Fruit fly (Drosophila melanogaster) Kc167 (cell line): Measurements from ENCODE around the gene Hmbs.

Experiments
- Myc ChIP-seq: fragments of >200 bp; optimal IDR thresholded peaks from 2 replicates; lab custom pipeline; 2017; ENCODE audit warnings: missing external identifiers
- Sin3A ChIP-seq: fragments of >200 bp; optimal IDR thresholded peaks from 2 replicates; lab custom pipeline; 2018; ENCODE audit warnings: missing external identifiers
- h ChIP-seq: fragments of >200 bp; optimal IDR thresholded peaks from 3 replicates; lab custom pipeline; 2018; ENCODE audit warnings: missing external identifiers
- insv ChIP-seq: fragments of >200 bp; optimal IDR thresholded peaks from 3 replicates; lab custom pipeline; 2018; ENCODE audit warnings: missing external identifiers
- psq ChIP-seq: fragments of >200 bp; optimal IDR thresholded peaks from 2 replicates; lab custom pipeline; 2017; ENCODE audit warnings: missing external identifiers
- ttk ChIP-seq: sonication (Bioruptor generic); optimal IDR thresholded peaks from 2 replicates; lab custom pipeline; 2017; ENCODE audit warnings: missing external identifiers

DNA sequence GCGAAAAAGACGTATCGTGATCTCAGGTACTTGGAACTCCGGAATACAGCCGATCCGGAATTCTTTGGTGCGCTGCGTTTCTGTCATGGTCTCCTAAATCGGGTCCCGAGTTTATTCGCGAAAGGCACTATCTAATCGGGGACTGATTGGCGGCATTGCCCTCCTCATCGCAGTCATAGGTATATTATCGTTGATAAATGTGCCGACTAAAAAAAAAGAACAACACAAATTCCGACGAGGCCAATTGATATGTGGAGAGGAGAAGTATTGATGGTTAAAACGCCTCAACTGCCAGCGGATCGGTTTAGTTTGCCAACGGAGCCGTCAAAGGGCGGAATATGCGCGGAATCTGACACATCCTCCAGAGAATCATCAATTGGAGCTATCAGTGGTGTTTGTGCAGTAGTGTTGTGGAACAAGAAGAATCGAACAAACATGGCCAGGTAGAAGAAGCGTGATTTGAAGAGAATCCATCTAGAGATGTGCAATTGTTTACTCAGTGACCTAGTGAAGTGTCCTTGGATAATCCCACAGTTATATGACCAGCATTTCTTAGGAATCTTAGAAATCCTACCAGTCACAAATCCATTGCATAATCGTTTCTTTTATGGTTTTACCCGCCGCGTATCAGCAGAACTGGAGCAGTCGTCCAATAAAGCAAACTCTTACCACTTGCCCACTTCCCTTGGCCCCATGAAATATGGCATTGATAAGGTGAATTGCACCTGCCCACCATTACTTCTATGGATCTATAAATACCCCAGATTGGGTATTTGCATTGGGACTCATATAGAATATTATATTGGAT lies 9.7 kb upstream of the Hmbs start:
- TF ChIP-seq psq (lab: Kevin White, UChicago) (no peak), h (no peak), insv (lab: Kevin White, UChicago) (no peak), Sin3A (lab: Kevin White, UChicago) (no peak), Myc (lab: Kevin White, UChicago) (no peak), ttk (lab: Kevin White, UChicago) (no peak)
